Fruit fly (Drosophila melanogaster): Measurements from ENCODE around the gene CG9215.

Gene CG9215

dm6 chrX:15579579-15579978 is 3.1 kb downstream of the CG9215 start (continued):
- peak; percentile 95 for TF ChIP-seq Gug (GFP tag; IDR thresholded peaks at IDR 0.05)
- TF ChIP-seq HLH4C (GFP tag; IDR thresholded peaks at IDR 0.05; ENCODE audit: partially characterized antibody), result no peak
- peak; percentile 79 for TF ChIP-seq CG6854 (GFP tag; optimal IDR thresholded peaks at IDR 0.05)
- TF ChIP-seq CG8388 (GFP tag; optimal IDR thresholded peaks at IDR 0.05), result peak; percentile 79
- TF ChIP-seq sob (GFP tag; IDR thresholded peaks at IDR 0.05), result peak; percentile 95
- peak; percentile 75 for TF ChIP-seq CG7928 (GFP tag; optimal IDR thresholded peaks at IDR 0.05)
- peak; percentile 84 for TF ChIP-seq CG10274 (GFP tag; optimal IDR thresholded peaks at IDR 0.05)
- TF ChIP-seq repo (GFP tag; optimal IDR thresholded peaks at IDR 0.05), result peak; percentile 90
- TF ChIP-seq Taf1 (GFP tag; IDR thresholded peaks at IDR 0.05), result peak; percentile 93
- peak; percentile 21 for TF ChIP-seq Sry-β (GFP tag; optimal IDR thresholded peaks at IDR 0.05)
- TF ChIP-seq nau (GFP tag; optimal IDR thresholded peaks at IDR 0.05), result no peak
- TF ChIP-seq Six4 (GFP tag; optimal IDR thresholded peaks at IDR 0.05), result peak; percentile 76
- TF ChIP-seq otp (GFP tag; IDR thresholded peaks at IDR 0.05), result peak; percentile 93
- peak; percentile 92 for TF ChIP-seq CG3281 (GFP tag; optimal IDR thresholded peaks at IDR 0.05)
- peak; percentile 86 for TF ChIP-seq crc (GFP tag; optimal IDR thresholded peaks at IDR 0.05)
- TF ChIP-seq Poxn (GFP tag; IDR thresholded peaks at IDR 0.05), result peak; percentile 90
- peak; percentile 70 for TF ChIP-seq wor (GFP tag; IDR thresholded peaks at IDR 0.05)
- TF ChIP-seq CG11504 (tag; optimal IDR thresholded peaks at IDR 0.05), result peak; percentile 88
- TF ChIP-seq pnt (GFP tag; optimal IDR thresholded peaks at IDR 0.05), result peak; percentile 91
- peak; percentile 91 for TF ChIP-seq CG4404 (GFP tag; IDR thresholded peaks at IDR 0.05)
- no peak for TF ChIP-seq tll (GFP tag; optimal IDR thresholded peaks at IDR 0.05)
- TF ChIP-seq ase (GFP tag; IDR thresholded peaks at IDR 0.05), result peak; percentile 86
- peak; percentile 89 for TF ChIP-seq CG11085 (GFP tag; IDR thresholded peaks at IDR 0.05)
- TF ChIP-seq CG8924 (tag; optimal IDR thresholded peaks at IDR 0.05), result peak; percentile 88
- TF ChIP-seq chif (GFP tag; optimal IDR thresholded peaks at IDR 0.05), result peak; percentile 90 to 92
- TF ChIP-seq CG14667 (GFP tag; IDR thresholded peaks at IDR 0.05), result peak; percentile 90
- no peak for TF ChIP-seq gsb-n (tag; optimal IDR thresholded peaks at IDR 0.05)
- TF ChIP-seq CG10462 (GFP tag; optimal IDR thresholded peaks at IDR 0.05), result peak; percentile 54
- peak; percentile 91 for TF ChIP-seq CG12219 (GFP tag; optimal IDR thresholded peaks at IDR 0.05)
- TF ChIP-seq Lim3 (GFP tag; IDR thresholded peaks at IDR 0.05), result peak; percentile 39; the same call in 1 of the 2 replicates
- no peak for TF ChIP-seq CG17568 (GFP tag; optimal IDR thresholded peaks at IDR 0.05)
- TF ChIP-seq yki (optimal IDR thresholded peaks at IDR 0.05), result no peak
- TF ChIP-seq Kr (GFP tag; optimal IDR thresholded peaks at IDR 0.05), result no peak
- TF ChIP-seq peb (GFP tag; IDR thresholded peaks at IDR 0.05), result peak; percentile 78
- TF ChIP-seq CG31388 (GFP tag; optimal IDR thresholded peaks at IDR 0.05), result peak; percentile 76
- TF ChIP-seq CG6254 (GFP tag; optimal IDR thresholded peaks at IDR 0.05), result peak; percentile 82
- TF ChIP-seq CG4730 (GFP tag; IDR thresholded peaks at IDR 0.05), result peak; percentile 88
- peak; percentile 86 for TF ChIP-seq sug (tag; optimal IDR thresholded peaks at IDR 0.05)
- TF ChIP-seq D (optimal IDR thresholded peaks at IDR 0.05), result no peak
- TF ChIP-seq D (GFP tag; optimal IDR thresholded peaks at IDR 0.05), result peak; percentile 87
- peak; percentile 62 for TF ChIP-seq CG10565 (GFP tag; optimal IDR thresholded peaks at IDR 0.05)
- TF ChIP-seq wdn (GFP tag; IDR thresholded peaks at IDR 0.05), result peak; percentile 90
- peak; percentile 80 for TF ChIP-seq Mes4 (GFP tag; optimal IDR thresholded peaks at IDR 0.05)
- peak; percentile 92 for TF ChIP-seq Dad (GFP tag; optimal IDR thresholded peaks at IDR 0.05)
- peak; percentile 90 for TF ChIP-seq CG4854 (GFP tag; optimal IDR thresholded peaks at IDR 0.05)
- peak; percentile 88 for TF ChIP-seq odd (GFP tag; optimal IDR thresholded peaks at IDR 0.05)
- TF ChIP-seq Hr39 (optimal IDR thresholded peaks at IDR 0.05), result no peak
- peak; percentile 96 for TF ChIP-seq Dip3 (GFP tag; optimal IDR thresholded peaks at IDR 0.05)
- peak; percentile 91 for TF ChIP-seq ken (GFP tag; IDR thresholded peaks at IDR 0.05)
- TF ChIP-seq Hr3 (GFP tag; optimal IDR thresholded peaks at IDR 0.05), result peak; percentile 83
- TF ChIP-seq CG12942 (GFP tag; optimal IDR thresholded peaks at IDR 0.05), result peak; percentile 84
- TF ChIP-seq da (GFP tag; optimal IDR thresholded peaks at IDR 0.05), result peak; percentile 62
- TF ChIP-seq Hmr (GFP tag; optimal IDR thresholded peaks at IDR 0.05), result peak; percentile 93

All from whole organism, embryonic.